Worm (Caenorhabditis elegans): ENCODE measurements around the gene Y69E1A.8.

- TF ChIP-seq fos-1 (tag; optimal IDR thresholded peaks at IDR 0.05) (no peak), snpc-4 (tag; optimal IDR thresholded peaks at IDR 0.05) (no peak), nhr-12 (tag; optimal IDR thresholded peaks at IDR 0.05) (no peak), aly-2 (tag; optimal IDR thresholded peaks at IDR 0.05) (no peak)
Observed at ce11 chrIV:10970767-10971166, 4.4 kb downstream of the Y69E1A.8 start.

All from whole organism, L3 larva.